Fruit fly (Drosophila melanogaster): ENCODE measurements around the gene CG7084.

- TF ChIP-seq pan (optimal IDR thresholded peaks at IDR 0.05) (no peak), usp (GFP tag; optimal IDR thresholded peaks at IDR 0.05) (no peak), EcR (GFP tag; optimal IDR thresholded peaks at IDR 0.05) (no peak), psq (optimal IDR thresholded peaks at IDR 0.05) (no peak), Dll (optimal IDR thresholded peaks at IDR 0.05) (no peak), CG8478 (optimal IDR thresholded peaks at IDR 0.05) (no peak)
Observed at dm6 chr3R:22341652-22342051, 43.0 kb downstream of the CG7084 start.

Data from whole organism.